Fruit fly (Drosophila melanogaster): ENCODE results near the gene CG11857.
A peak's percentile ranks its signal among the peaks of the same experiment; 100 is the strongest.

CG11857 gene

DNA sequence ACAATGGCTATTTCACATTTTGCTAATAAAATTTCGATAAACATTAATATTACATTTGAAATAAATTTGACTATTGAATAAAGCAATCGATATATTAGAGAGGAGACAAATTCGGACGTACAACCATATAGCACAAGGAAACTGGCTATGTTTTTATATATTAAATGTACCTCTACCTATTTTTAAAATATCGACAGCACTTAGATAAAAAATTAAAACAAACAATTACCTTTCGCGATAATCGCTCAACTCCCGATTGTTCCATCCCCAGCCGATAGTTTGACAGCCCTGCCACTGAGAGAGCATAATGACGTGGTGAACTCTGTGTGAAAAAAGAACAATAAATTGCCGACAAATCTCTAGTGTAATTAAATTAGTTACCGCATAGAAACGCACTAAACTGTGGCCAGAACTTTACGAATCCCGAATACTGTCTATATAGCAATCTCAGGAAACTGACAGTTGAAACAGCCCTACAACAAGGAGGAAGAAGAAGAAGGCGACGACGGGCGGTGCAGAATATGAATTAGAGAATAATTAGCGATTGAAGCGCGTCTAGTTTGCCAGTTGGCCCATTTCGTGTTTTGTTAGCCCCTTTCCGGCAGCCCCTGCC is at the start of gene CG11857:
CG11857 (plus strand) TSS at position 271 of the 613 bp plus-strand sequence.
- TF ChIP-seq CG13894 (tag; optimal IDR thresholded peaks at IDR 0.05) (peak; percentile 97), CG13775 (GFP tag; optimal IDR thresholded peaks at IDR 0.05) (peak; percentile 98), Hand (GFP tag; optimal IDR thresholded peaks at IDR 0.05) (peak; percentile 86), Gsc (GFP tag; IDR thresholded peaks at IDR 0.05) (peak; percentile 96), CG17802 (tag; optimal IDR thresholded peaks at IDR 0.05) (peak; percentile 88), Lhr (GFP tag; optimal IDR thresholded peaks at IDR 0.05) (peak; percentile 92), tap (tag; optimal IDR thresholded peaks at IDR 0.05) (peak; percentile 95), CG1647 (GFP tag; optimal IDR thresholded peaks at IDR 0.05) (peak; percentile 97), HmgZ (tag; optimal IDR thresholded peaks at IDR 0.05) (peak; percentile 99), zen2 (GFP tag; IDR thresholded peaks at IDR 0.05; ENCODE audit: partially characterized antibody) (peak; percentile 99), CG13123 (GFP tag; optimal IDR thresholded peaks at IDR 0.05) (peak; percentile 97), CTCF (GFP tag; optimal IDR thresholded peaks at IDR 0.05) (peak; percentile 59), CG7928 (GFP tag; optimal IDR thresholded peaks at IDR 0.05) (peak; percentile 98), E2f1 (GFP tag; IDR thresholded peaks at IDR 0.05) (peak; percentile 99), CG7987 (GFP tag; optimal IDR thresholded peaks at IDR 0.05) (peak; percentile 95), CG5245 (GFP tag; optimal IDR thresholded peaks at IDR 0.05) (peak; percentile 98), tna (GFP tag; IDR thresholded peaks at IDR 0.05; ENCODE audit: partially characterized antibody) (peak; percentile 99), CoRest (tag; optimal IDR thresholded peaks at IDR 0.05) (peak; percentile 99), Dfd (GFP tag; optimal IDR thresholded peaks at IDR 0.05) (peak in 1 of 2 experiments; percentile 82), Awh (GFP tag; IDR thresholded peaks at IDR 0.05) (peak; percentile 97), CG9437 (GFP tag; optimal IDR thresholded peaks at IDR 0.05) (peak; percentile 88), gsb-n (tag; optimal IDR thresholded peaks at IDR 0.05) (peak; percentile 95), Ada2b (GFP tag; IDR thresholded peaks at IDR 0.05) (peak; percentile 98), CG34422 (GFP tag; IDR thresholded peaks at IDR 0.05) (peak; percentile 100), CG3847 (GFP tag; IDR thresholded peaks at IDR 0.05) (peak; percentile 99), Rx (GFP tag; IDR thresholded peaks at IDR 0.05) (peak; percentile 98), CG43689 (GFP tag; IDR thresholded peaks at IDR 0.05) (peak; percentile 93), gcm2 (GFP tag; optimal IDR thresholded peaks at IDR 0.05) (peak; percentile 88), Dek (tag; optimal IDR thresholded peaks at IDR 0.05) (peak; percentile 98), Chrac-16 (GFP tag; optimal IDR thresholded peaks at IDR 0.05) (peak; percentile 99), salm (tag; optimal IDR thresholded peaks at IDR 0.05) (peak; percentile 88), CG31224 (GFP tag; IDR thresholded peaks at IDR 0.05) (peak; percentile 97), CG7271 (tag; optimal IDR thresholded peaks at IDR 0.05) (peak; percentile 95), Nf-YB (GFP tag; optimal IDR thresholded peaks at IDR 0.05) (peak; percentile 80), CG13287 (GFP tag; IDR thresholded peaks at IDR 0.05; ENCODE audit: partially characterized antibody) (peak; percentile 100), Taf1 (GFP tag; IDR thresholded peaks at IDR 0.05) (peak; percentile 97), sc (optimal IDR thresholded peaks at IDR 0.05) (no peak), sc (GFP tag; optimal IDR thresholded peaks at IDR 0.05) (peak; percentile 94), sd (tag; optimal IDR thresholded peaks at IDR 0.05) (peak; percentile 90), CG9932 (GFP tag; IDR thresholded peaks at IDR 0.05) (peak; percentile 100), chinmo (GFP tag; IDR thresholded peaks at IDR 0.05; ENCODE audit: partially characterized antibody) (peak; percentile 98), Deaf1 (tag; optimal IDR thresholded peaks at IDR 0.05) (peak; percentile 79), Xbp1 (GFP tag; optimal IDR thresholded peaks at IDR 0.05) (peak; percentile 100), usp (GFP tag; optimal IDR thresholded peaks at IDR 0.05) (no peak), Hey (tag; optimal IDR thresholded peaks at IDR 0.05) (peak; percentile 87), twi (tag; optimal IDR thresholded peaks at IDR 0.05) (peak; percentile 96), ap (GFP tag; IDR thresholded peaks at IDR 0.05) (peak; percentile 97), CG1602 (GFP tag; optimal IDR thresholded peaks at IDR 0.05) (peak; percentile 99), ranshi (GFP tag; IDR thresholded peaks at IDR 0.05) (peak; percentile 99), ac (GFP tag; optimal IDR thresholded peaks at IDR 0.05) (peak; percentile 89), z (GFP tag; IDR thresholded peaks at IDR 0.05) (peak; percentile 70; the same call in 2 of the 3 replicates)
